Worm (Caenorhabditis elegans) whole organism, young adult: ENCODE results near the gene srxa-2.

ENCODE experiments used
- F23B12.7 ChIP-seq: sonication (generic microtip); optimal IDR thresholded peaks from 2 replicates; lab custom pipeline; 2017; ENCODE audit warnings: missing genetic modification characterization, mild to moderate bottlenecking, missing compliant biosample characterization, antibody characterized with exemption, moderate library complexity; ENCODE audit not compliant: insufficient read depth
- K12H6.12 ChIP-seq: fragments of 200-800 bp; sonication (Bioruptor generic); optimal IDR thresholded peaks from 2 replicates; lab custom pipeline; 2018; ENCODE audit warnings: mild to moderate bottlenecking, missing genetic modification characterization, missing compliant biosample characterization
- attf-3 ChIP-seq: fragments of 200-800 bp; sonication (Bioruptor generic); conservative IDR thresholded peaks from 2 replicates; pipeline ENCODE4 v1.3.6; 2022; ENCODE audit warnings: missing genetic modification reagents, missing genetic modification characterization, missing compliant biosample characterization
- ceh-79 ChIP-seq: sonication (generic microtip); optimal IDR thresholded peaks from 2 replicates; lab custom pipeline; 2017; ENCODE audit warnings: mild to moderate bottlenecking, missing genetic modification characterization, missing compliant biosample characterization
- dox-1 ChIP-seq: fragments of 200-800 bp; sonication (Bioruptor generic); IDR thresholded peaks from 2 replicates; pipeline ENCODE4 v1.3.6; 2022; ENCODE audit warnings: missing genetic modification reagents, missing genetic modification characterization, missing compliant biosample characterization
- efl-1 ChIP-seq: fragments of 150-350 bp; optimal IDR thresholded peaks from 2 replicates; lab custom pipeline; 2014; ENCODE audit warnings: missing biosample characterization, missing genetic modification reagents, missing genetic modification characterization
- madf-10 ChIP-seq: sonication (generic microtip); optimal IDR thresholded peaks from 2 replicates; lab custom pipeline; 2016; ENCODE audit warnings: mild to moderate bottlenecking, missing genetic modification characterization, missing compliant biosample characterization
- mel-28 ChIP-seq: sonication (generic microtip); optimal IDR thresholded peaks from 2 replicates; lab custom pipeline; 2016; ENCODE audit warnings: borderline replicate concordance, mild to moderate bottlenecking, missing genetic modification characterization, missing compliant biosample characterization
- snpc-4 ChIP-seq, 5 experiments: fragments of 150-350 bp in 1 of 5; sonication (generic microtip) in 4 of 5; optimal IDR thresholded peaks; 2 replicates each; lab custom pipeline; 2014 to 2018; ENCODE audit warnings: missing genetic modification characterization in 5 of 5, missing biosample characterization in 3 of 5, antibody characterized with exemption in 2 of 5, mild to moderate bottlenecking in 2 of 5, missing compliant biosample characterization in 2 of 5, missing genotype in 2 of 5, moderate library complexity in 2 of 5, missing genetic modification reagents in 1 of 5

- TF ChIP-seq K12H6.12 (tag; lab: Kevin White, UChicago): no peak
- TF ChIP-seq F23B12.7 (tag; lab: Kevin White, UChicago): no peak
- no peak for TF ChIP-seq ceh-79
- TF ChIP-seq snpc-4 (GFP tag; optimal IDR thresholded peaks at IDR 0.05; lab: Kevin White, UChicago): no peak
- TF ChIP-seq snpc-4 (tag; optimal IDR thresholded peaks at IDR 0.05; lab: Kevin White, UChicago): no peak
- TF ChIP-seq dox-1: no peak
- TF ChIP-seq efl-1 (GFP tag; lab: Kevin White, UChicago): no peak
- no peak for TF ChIP-seq attf-3 (GFP tag; lab: Robert Waterston, UW)
- no peak for TF ChIP-seq madf-10 (tag; lab: Kevin White, UChicago)
- TF ChIP-seq mel-28 (tag; lab: Kevin White, UChicago): no peak
Measured at ce11 chrIV:9396118-9396517, 27.1 kb upstream of the srxa-2 start, which contains the start of gene col-121.
